Worm (Caenorhabditis elegans) whole organism, early embryonic: Measurements from ENCODE around the gene hpo-6.

Source experiments
- F13C5.2 ChIP-seq: sonication (generic microtip); optimal IDR thresholded peaks from 2 replicates; lab custom pipeline; 2017; ENCODE audit warnings: mild to moderate bottlenecking, missing genetic modification characterization, inconsistent platforms, missing compliant biosample characterization
- aly-1 ChIP-seq: sonication (generic microtip); optimal IDR thresholded peaks from 2 replicates; lab custom pipeline; 2016; ENCODE audit warnings: missing genetic modification characterization, missing compliant biosample characterization
- ceh-13 ChIP-seq: fragments of 200-800 bp; sonication (Bioruptor generic); optimal IDR thresholded peaks from 2 replicates; lab custom pipeline; 2018; ENCODE audit warnings: mild to moderate bottlenecking, missing genetic modification characterization, missing compliant biosample characterization
- ceh-36 ChIP-seq: sonication (generic microtip); optimal IDR thresholded peaks from 2 replicates; lab custom pipeline; 2016; ENCODE audit warnings: missing genetic modification characterization, inconsistent platforms, missing compliant biosample characterization
- hmbx-1 ChIP-seq: sonication (generic microtip); optimal IDR thresholded peaks from 2 replicates; lab custom pipeline; 2016; ENCODE audit warnings: mild to moderate bottlenecking, missing genetic modification characterization, missing compliant biosample characterization
- hnd-1 ChIP-seq: sonication (generic microtip); optimal IDR thresholded peaks from 2 replicates; lab custom pipeline; 2016; ENCODE audit warnings: missing genetic modification characterization, missing compliant biosample characterization
- scrt-1 ChIP-seq: fragments of 200-800 bp; sonication (Bioruptor generic); IDR thresholded peaks from 2 replicates; pipeline ENCODE4 v1.3.6; 2022; ENCODE audit warnings: missing genetic modification characterization, missing compliant biosample characterization
- sea-1 ChIP-seq: fragments of 200-800 bp; sonication (Bioruptor generic); conservative IDR thresholded peaks from 2 replicates; pipeline ENCODE4 v1.3.6; 2022; ENCODE audit warnings: missing genetic modification characterization, missing compliant biosample characterization

DNA sequence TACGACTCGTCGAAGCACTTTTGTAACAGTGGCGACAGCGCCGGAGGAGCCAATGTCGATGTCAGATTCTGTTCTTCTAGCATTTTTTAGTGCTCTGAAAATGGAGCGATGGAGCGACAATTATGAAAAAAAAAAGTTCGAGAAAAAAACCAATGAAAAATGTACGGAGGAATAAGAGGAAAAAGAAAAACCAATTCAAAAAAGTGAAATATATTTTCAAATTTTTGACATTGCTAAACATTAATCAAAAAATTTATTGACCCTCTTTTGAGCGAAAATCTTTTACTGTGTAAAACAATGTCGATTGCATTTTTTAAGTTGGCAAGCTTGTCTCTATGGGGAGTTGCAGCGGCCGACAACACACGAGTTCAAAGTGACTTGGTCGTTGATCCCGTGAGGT is 25.7 kb upstream of the hpo-6 start, which contains the start of gene K03H6.5:
- no peak for TF ChIP-seq hmbx-1 (tag; lab: Kevin White, UChicago)
- TF ChIP-seq scrt-1 (GFP tag; lab: Robert Waterston, UW) = no peak
- no peak for TF ChIP-seq F13C5.2 (tag; lab: Kevin White, UChicago)
- TF ChIP-seq ceh-13 (GFP tag; lab: Kevin White, UChicago) = no peak
- no peak for TF ChIP-seq sea-1
- no peak for TF ChIP-seq ceh-36 (tag; lab: Kevin White, UChicago)
- TF ChIP-seq hnd-1 = no peak
- no peak for TF ChIP-seq aly-1 (tag; lab: Kevin White, UChicago)
